Fruit fly (Drosophila melanogaster): Measurements from ENCODE around the gene Dyrk2.

DNA sequence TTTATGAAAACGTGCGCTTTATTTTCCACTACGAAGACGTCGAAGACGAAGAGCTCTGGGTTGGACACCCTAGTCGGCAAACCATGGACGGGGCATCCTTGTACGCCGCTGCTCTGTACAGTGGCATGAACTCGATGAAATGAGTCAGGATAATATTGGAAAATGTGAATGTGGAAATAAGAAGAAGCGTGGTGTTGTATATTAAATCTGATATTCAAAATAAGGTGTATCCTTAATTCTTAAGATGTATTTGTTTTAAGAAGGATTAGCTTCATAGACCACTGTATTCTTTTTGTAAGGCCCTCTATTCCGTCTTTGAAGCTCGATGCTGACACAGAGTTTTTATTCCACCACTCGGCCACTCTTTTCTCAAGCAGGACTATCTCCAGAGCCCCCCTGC lies 92.7 kb downstream of the Dyrk2 start:
- TF ChIP-seq CG12768 (GFP tag; optimal IDR thresholded peaks at IDR 0.05), result no peak
- TF ChIP-seq cnc (optimal IDR thresholded peaks at IDR 0.05), result no peak
- TF ChIP-seq CG33017 (tag; optimal IDR thresholded peaks at IDR 0.05), result no peak
- TF ChIP-seq CG14711 (tag; optimal IDR thresholded peaks at IDR 0.05), result no peak
- no peak for TF ChIP-seq bab1 (GFP tag; optimal IDR thresholded peaks at IDR 0.05)
- TF ChIP-seq Crg-1 (GFP tag; optimal IDR thresholded peaks at IDR 0.05), result no peak
- no peak for TF ChIP-seq kay (GFP tag; ENCODE audit: borderline replicate concordance)
- TF ChIP-seq Mnt (GFP tag; optimal IDR thresholded peaks at IDR 0.05), result no peak
- no peak for TF ChIP-seq pad (GFP tag; optimal IDR thresholded peaks at IDR 0.05)
